Fruit fly (Drosophila melanogaster) whole organism, embryonic: ENCODE measurements around the gene CG34296.

Experiments used
- Asciz ChIP-seq: fragments of 200-800 bp; sonication (Bioruptor generic); optimal IDR thresholded peaks from 2 replicates; lab custom pipeline; 2017; ENCODE audit warnings: missing biosample characterization, mild to moderate bottlenecking, missing genetic modification characterization, missing genetic modification reagents
- CG10274 ChIP-seq: fragments of 200-800 bp; sonication (Bioruptor generic); optimal IDR thresholded peaks from 3 replicates; lab custom pipeline; 2017; ENCODE audit warnings: missing biosample characterization, mild to moderate bottlenecking, missing genetic modification characterization
- CG10462 ChIP-seq: fragments of 200-800 bp; sonication (Bioruptor generic); optimal IDR thresholded peaks from 2 replicates; lab custom pipeline; 2016; ENCODE audit warnings: missing biosample characterization, missing genetic modification characterization
- CG11398 ChIP-seq: fragments of 200-800 bp; sonication (Bioruptor generic); optimal IDR thresholded peaks from 2 replicates; lab custom pipeline; 2016; ENCODE audit warnings: missing biosample characterization, missing genetic modification characterization
- CG12299 ChIP-seq: fragments of 200-800 bp; sonication (Bioruptor generic); optimal IDR thresholded peaks from 2 replicates; lab custom pipeline; 2018; ENCODE audit warnings: missing biosample characterization, mild to moderate bottlenecking, missing genetic modification characterization
- CG15514 ChIP-seq: fragments of 200-800 bp; sonication (Bioruptor generic); optimal IDR thresholded peaks from 3 replicates; lab custom pipeline; 2017; ENCODE audit warnings: missing biosample characterization, missing genetic modification characterization, mild to moderate bottlenecking, moderate library complexity, missing genetic modification reagents
- CG16813 ChIP-seq: fragments of 200-800 bp; sonication (Bioruptor generic); IDR thresholded peaks from 3 replicates; pipeline ENCODE4 v1.3.6; 2022; ENCODE audit warnings: missing biosample characterization, missing genetic modification characterization; ENCODE audit not compliant: partially characterized antibody
- CG18599 ChIP-seq: fragments of 200-800 bp; sonication (Bioruptor generic); optimal IDR thresholded peaks from 3 replicates; lab custom pipeline; 2017; ENCODE audit warnings: missing biosample characterization, missing genetic modification characterization, mild to moderate bottlenecking, moderate library complexity, missing genetic modification reagents
- CG2678 ChIP-seq: fragments of 200-800 bp; sonication (Bioruptor generic); optimal IDR thresholded peaks from 3 replicates; lab custom pipeline; 2019; ENCODE audit warnings: missing biosample characterization, mild to moderate bottlenecking, missing genetic modification characterization, moderate library complexity
- CG3281 ChIP-seq: fragments of 200-800 bp; sonication (Bioruptor generic); optimal IDR thresholded peaks from 3 replicates; lab custom pipeline; 2017; ENCODE audit warnings: missing biosample characterization, mild to moderate bottlenecking, missing genetic modification characterization
- CG42726 ChIP-seq: fragments of 200-800 bp; sonication (Bioruptor generic); IDR thresholded peaks from 2 replicates; pipeline ENCODE4 v1.3.6; 2022; ENCODE audit warnings: missing biosample characterization, missing genetic modification characterization; ENCODE audit not compliant: partially characterized antibody
- CG4424 ChIP-seq: fragments of 200-800 bp; sonication (Bioruptor generic); optimal IDR thresholded peaks from 3 replicates; lab custom pipeline; 2016; ENCODE audit warnings: missing biosample characterization, missing genetic modification characterization
- CG6813 ChIP-seq: fragments of 200-800 bp; sonication (Bioruptor generic); optimal IDR thresholded peaks from 2 replicates; lab custom pipeline; 2017; ENCODE audit warnings: missing biosample characterization, missing genetic modification characterization, mild to moderate bottlenecking, moderate library complexity, missing genetic modification reagents
- CG7271 ChIP-seq: fragments of 200-800 bp; sonication (Bioruptor generic); optimal IDR thresholded peaks from 2 replicates; lab custom pipeline; 2018; ENCODE audit warnings: missing biosample characterization, mild to moderate bottlenecking, missing genetic modification characterization, moderate library complexity
- CG7839 ChIP-seq: fragments of 200-800 bp; sonication (Bioruptor generic); optimal IDR thresholded peaks from 3 replicates; lab custom pipeline; 2018; ENCODE audit warnings: missing biosample characterization, mild to moderate bottlenecking, missing genetic modification characterization, moderate library complexity
- CG9817 ChIP-seq: fragments of 200-800 bp; sonication (Bioruptor generic); optimal IDR thresholded peaks from 2 replicates; lab custom pipeline; 2018; ENCODE audit warnings: missing biosample characterization, mild to moderate bottlenecking, missing genetic modification characterization, moderate library complexity
- CoRest ChIP-seq: fragments of 200-800 bp; sonication (Bioruptor generic); optimal IDR thresholded peaks from 3 replicates; lab custom pipeline; 2018; ENCODE audit warnings: missing biosample characterization, mild to moderate bottlenecking, missing genetic modification characterization, moderate library complexity
- Dref ChIP-seq: fragments of 200-800 bp; sonication (Bioruptor generic); IDR thresholded peaks from 2 replicates; pipeline ENCODE4 v1.3.6; 2022; ENCODE audit warnings: missing biosample characterization, missing genetic modification characterization
- Drgx ChIP-seq: fragments of 200-800 bp; sonication (Bioruptor generic); IDR thresholded peaks from 2 replicates; pipeline ENCODE4 v1.3.6; 2022; ENCODE audit warnings: missing biosample characterization, missing genetic modification characterization
- Fer2 ChIP-seq: fragments of 200-800 bp; sonication (Bioruptor generic); optimal IDR thresholded peaks from 2 replicates; lab custom pipeline; 2018; ENCODE audit warnings: missing biosample characterization, mild to moderate bottlenecking, missing genetic modification characterization, moderate library complexity
- Gug ChIP-seq: fragments of 200-800 bp; sonication (Bioruptor generic); IDR thresholded peaks from 4 replicates; pipeline ENCODE4 v1.3.6; 2022; ENCODE audit warnings: missing biosample characterization, missing genetic modification characterization
- HLH3B ChIP-seq: fragments of 200-800 bp; sonication (Bioruptor generic); IDR thresholded peaks from 2 replicates; pipeline ENCODE4 v1.3.6; 2022; ENCODE audit warnings: missing biosample characterization, missing genetic modification characterization
- Hmx ChIP-seq: fragments of 200-800 bp; sonication (Bioruptor generic); optimal IDR thresholded peaks from 2 replicates; lab custom pipeline; 2016; ENCODE audit warnings: missing biosample characterization, missing genetic modification characterization
- MBD-R2 ChIP-seq: fragments of 200-800 bp; sonication (Bioruptor generic); IDR thresholded peaks from 2 replicates; pipeline ENCODE4 v1.3.6; 2022; ENCODE audit warnings: missing biosample characterization, missing genetic modification characterization
- Xbp1 ChIP-seq: fragments of 200-800 bp; sonication (Bioruptor generic); optimal IDR thresholded peaks from 3 replicates; lab custom pipeline; 2016; ENCODE audit warnings: missing biosample characterization, mild to moderate bottlenecking, missing genetic modification characterization
- az2 ChIP-seq: fragments of 200-800 bp; sonication (Bioruptor generic); optimal IDR thresholded peaks from 3 replicates; lab custom pipeline; 2016; ENCODE audit warnings: missing biosample characterization, missing genetic modification characterization
- bbx ChIP-seq: fragments of 200-800 bp; sonication (Bioruptor generic); IDR thresholded peaks from 2 replicates; pipeline ENCODE4 v1.3.6; 2022; ENCODE audit warnings: missing biosample characterization, missing genetic modification characterization; ENCODE audit not compliant: partially characterized antibody
- bigmax ChIP-seq: fragments of 200-800 bp; sonication (Bioruptor generic); optimal IDR thresholded peaks from 2 replicates; lab custom pipeline; 2018; ENCODE audit warnings: missing biosample characterization, mild to moderate bottlenecking, missing genetic modification characterization
- corto ChIP-seq: fragments of 200-800 bp; sonication (Bioruptor generic); optimal IDR thresholded peaks from 2 replicates; lab custom pipeline; 2016; ENCODE audit warnings: missing biosample characterization, mild to moderate bottlenecking, missing genetic modification characterization, moderate library complexity
- crc ChIP-seq: fragments of 200-800 bp; sonication (Bioruptor generic); optimal IDR thresholded peaks from 2 replicates; lab custom pipeline; 2016; ENCODE audit warnings: missing biosample characterization, missing genetic modification characterization
- dysf ChIP-seq: fragments of 200-800 bp; sonication (Bioruptor generic); IDR thresholded peaks from 3 replicates; pipeline ENCODE4 v1.3.6; 2022; ENCODE audit warnings: missing biosample characterization, missing genetic modification characterization
- ewg ChIP-seq: fragments of 200-800 bp; sonication (Bioruptor generic); optimal IDR thresholded peaks from 3 replicates; lab custom pipeline; 2017; ENCODE audit warnings: mild to moderate bottlenecking, missing biosample characterization, missing genetic modification reagents, missing genetic modification characterization
- gem ChIP-seq: fragments of 200-800 bp; sonication (Bioruptor generic); optimal IDR thresholded peaks from 2 replicates; lab custom pipeline; 2019; ENCODE audit warnings: missing biosample characterization, mild to moderate bottlenecking, missing genetic modification characterization, moderate library complexity
- gro ChIP-seq: fragments of 200-800 bp; sonication (Bioruptor generic); optimal IDR thresholded peaks from 2 replicates; lab custom pipeline; 2016; ENCODE audit warnings: missing biosample characterization, missing genetic modification characterization
- gsb ChIP-seq: fragments of 200-800 bp; sonication (Bioruptor generic); IDR thresholded peaks from 2 replicates; pipeline ENCODE4 v1.3.6; 2022; ENCODE audit warnings: missing biosample characterization, missing genetic modification characterization
- gt ChIP-seq: fragments of 200-800 bp; sonication (Bioruptor generic); IDR thresholded peaks from 2 replicates; pipeline ENCODE4 v1.3.6; 2022; ENCODE audit warnings: missing biosample characterization, missing genetic modification characterization
- kay ChIP-seq: fragments of 200-800 bp; sonication (Bioruptor generic); optimal IDR thresholded peaks from 2 replicates; lab custom pipeline; 2016; ENCODE audit warnings: missing biosample characterization, missing genetic modification characterization
- ken ChIP-seq: fragments of 200-800 bp; sonication (Bioruptor generic); IDR thresholded peaks from 3 replicates; pipeline ENCODE4 v1.3.6; 2022; ENCODE audit warnings: missing biosample characterization, missing genetic modification characterization
- nerfin-2 ChIP-seq: fragments of 200-800 bp; sonication (Bioruptor generic); IDR thresholded peaks from 2 replicates; pipeline ENCODE4 v1.3.6; 2022; ENCODE audit warnings: missing biosample characterization, missing genetic modification characterization; ENCODE audit not compliant: partially characterized antibody
- nmo ChIP-seq: fragments of 200-800 bp; sonication (Bioruptor generic); optimal IDR thresholded peaks from 2 replicates; lab custom pipeline; 2018; ENCODE audit warnings: missing biosample characterization, mild to moderate bottlenecking, missing genetic modification characterization, moderate library complexity
- peb ChIP-seq: fragments of 200-800 bp; sonication (Bioruptor generic); IDR thresholded peaks from 2 replicates; pipeline ENCODE4 v1.3.6; 2022; ENCODE audit warnings: missing biosample characterization, missing genetic modification characterization
- sc ChIP-seq, 3 experiments: fragments of >200 bp in 2 of 3; fragments of 200-800 bp in 1 of 3; sonication (Bioruptor generic) in 1 of 3; optimal IDR thresholded peaks; 2 replicates in 2 of 3; 3 replicates in 1 of 3; lab custom pipeline; 2017; ENCODE audit warnings: mild to moderate bottlenecking in 1 of 3, missing biosample characterization in 1 of 3, missing genetic modification characterization in 1 of 3, missing genetic modification reagents in 1 of 3
- seq ChIP-seq: fragments of 200-800 bp; sonication (Bioruptor generic); IDR thresholded peaks from 2 replicates; pipeline ENCODE4 v1.3.6; 2022; ENCODE audit warnings: missing biosample characterization, missing genetic modification characterization
- stc ChIP-seq: fragments of 200-800 bp; sonication (Bioruptor generic); IDR thresholded peaks from 2 replicates; pipeline ENCODE4 v1.3.6; 2022; ENCODE audit warnings: missing biosample characterization, missing genetic modification characterization
- toy ChIP-seq: fragments of 200-800 bp; sonication (Bioruptor generic); IDR thresholded peaks from 2 replicates; pipeline ENCODE4 v1.3.6; 2022; ENCODE audit warnings: missing biosample characterization, missing genetic modification characterization
- trem ChIP-seq: fragments of 200-800 bp; optimal IDR thresholded peaks from 3 replicates; lab custom pipeline; 2019; ENCODE audit warnings: missing biosample characterization, mild to moderate bottlenecking, missing genetic modification characterization, moderate library complexity
- tup ChIP-seq: fragments of 200-800 bp; sonication (Bioruptor generic); optimal IDR thresholded peaks from 2 replicates; lab custom pipeline; 2016; ENCODE audit warnings: missing biosample characterization, mild to moderate bottlenecking, missing genetic modification characterization, moderate library complexity
- unc-4 ChIP-seq: fragments of 200-800 bp; sonication (Bioruptor generic); IDR thresholded peaks from 2 replicates; pipeline ENCODE4 v1.3.6; 2022; ENCODE audit warnings: missing biosample characterization, missing genetic modification characterization; ENCODE audit not compliant: partially characterized antibody
- vnd ChIP-seq: fragments of 200-800 bp; sonication (Bioruptor generic); IDR thresholded peaks from 3 replicates; pipeline ENCODE4 v1.3.6; 2022; ENCODE audit warnings: missing biosample characterization, missing genetic modification characterization; ENCODE audit not compliant: partially characterized antibody
- wek ChIP-seq: fragments of 200-800 bp; sonication (Bioruptor generic); optimal IDR thresholded peaks from 3 replicates; lab custom pipeline; 2018; ENCODE audit warnings: missing biosample characterization, mild to moderate bottlenecking, missing genetic modification characterization, moderate library complexity

The CG34296 gene

dm6 chr3R:29757226-29757625, 34.9 kb downstream of the CG34296 start (continued):
- TF ChIP-seq CG4424 (GFP tag; lab: Kevin White, UChicago): no peak
- TF ChIP-seq nerfin-2 (GFP tag; lab: Robert Waterston, UW): no peak
- no peak for TF ChIP-seq vnd
- no peak for TF ChIP-seq Hmx
- TF ChIP-seq CG42726 (GFP tag; lab: Robert Waterston, UW): no peak
- TF ChIP-seq peb: no peak
- peak; percentile 31 for TF ChIP-seq CG2678 (tag; lab: Kevin White, UChicago)
- peak; percentile 14 for TF ChIP-seq CG3281 (GFP tag; lab: Kevin White, UChicago)
- no peak for TF ChIP-seq CG7271 (tag; lab: Kevin White, UChicago)
- no peak for TF ChIP-seq CG15514 (GFP tag; lab: Kevin White, UChicago)
- peak; percentile 27 for TF ChIP-seq CG18599 (GFP tag; lab: Kevin White, UChicago)
- TF ChIP-seq gt: no peak
- TF ChIP-seq dysf (GFP tag; lab: Robert Waterston, UW): no peak
- no peak for TF ChIP-seq nmo
- no peak for TF ChIP-seq Gug
- TF ChIP-seq corto (GFP tag; lab: Kevin White, UChicago): no peak
- peak; percentile 11 for TF ChIP-seq kay (GFP tag; lab: Kevin White, UChicago)
- no peak for TF ChIP-seq bigmax (GFP tag; lab: Kevin White, UChicago)
- no peak for TF ChIP-seq CG10462
- TF ChIP-seq CG9817 (tag; lab: Kevin White, UChicago): peak; percentile 0
- peak; percentile 37 for TF ChIP-seq Asciz (GFP tag; lab: Kevin White, UChicago)
- no peak for TF ChIP-seq CG11398 (GFP tag; lab: Kevin White, UChicago)
- peak; percentile 67 for TF ChIP-seq wek (GFP tag; lab: Kevin White, UChicago)
- TF ChIP-seq CG6813 (GFP tag; lab: Kevin White, UChicago): peak; percentile 19
- TF ChIP-seq HLH3B (GFP tag; lab: Robert Waterston, UW): peak; percentile 41; the same call in 1 of the 2 replicates
- TF ChIP-seq Drgx (GFP tag; lab: Robert Waterston, UW): peak; percentile 36

- TF ChIP-seq MBD-R2 (GFP tag; lab: Robert Waterston, UW) (no peak), stc (GFP tag; lab: Robert Waterston, UW) (no peak), CG10274 (GFP tag; lab: Kevin White, UChicago) (no peak), gro (GFP tag; lab: Kevin White, UChicago) (no peak), CG7839 (peak; percentile 5), Dref (GFP tag; lab: Robert Waterston, UW) (no peak), tup (GFP tag; lab: Kevin White, UChicago) (no peak), Fer2 (tag; lab: Kevin White, UChicago) (no peak), gsb (no peak), ken (no peak), gem (peak; percentile 35), CG16813 (GFP tag; lab: Robert Waterston, UW) (no peak), trem (tag; lab: Kevin White, UChicago) (no peak), Xbp1 (no peak), bbx (GFP tag; lab: Robert Waterston, UW) (no peak), crc (GFP tag; lab: Kevin White, UChicago) (no peak), Drgx (GFP tag; lab: Robert Waterston, UW) (peak; percentile 25; the same call in 1 of the 2 replicates), az2 (GFP tag; lab: Kevin White, UChicago) (no peak), seq (no peak), ewg (GFP tag; lab: Kevin White, UChicago) (no peak), sc (optimal IDR thresholded peaks at IDR 0.05; lab: Kevin White, UChicago) (no peak), sc (GFP tag; optimal IDR thresholded peaks at IDR 0.05; lab: Kevin White, UChicago) (no peak), CG12299 (tag; lab: Kevin White, UChicago) (no peak), unc-4 (GFP tag; lab: Robert Waterston, UW) (no peak), toy (GFP tag; lab: Robert Waterston, UW) (no peak), CoRest (tag; lab: Kevin White, UChicago) (no peak)
These were observed 35.3 kb downstream of the CG34296 start for dm6 chr3R:29757681-29758080.
